Fruit fly (Drosophila melanogaster): ENCODE data around the gene pcx.

The pcx gene

dm6 chrX:2213759-2214406 lies 11.2 kb upstream of the pcx start, which contains the start of gene SmydA-8:
TSS of gene SmydA-8 (minus strand) at chrX:2213809.
- TF ChIP-seq fru (GFP tag; optimal IDR thresholded peaks at IDR 0.05) (no peak), pan (optimal IDR thresholded peaks at IDR 0.05) (no peak), Dfd (GFP tag; optimal IDR thresholded peaks at IDR 0.05) (no peak), Myc (optimal IDR thresholded peaks at IDR 0.05) (no peak), CrebA (GFP tag; optimal IDR thresholded peaks at IDR 0.05; ENCODE audit: borderline replicate concordance) (no peak), rgr (GFP tag; optimal IDR thresholded peaks at IDR 0.05) (no peak), CG9705 (GFP tag; optimal IDR thresholded peaks at IDR 0.05) (no peak), Abd-B (GFP tag; optimal IDR thresholded peaks at IDR 0.05) (no peak), Rel (GFP tag; optimal IDR thresholded peaks at IDR 0.05) (no peak), Rel (tag; optimal IDR thresholded peaks at IDR 0.05) (no peak), usp (GFP tag; optimal IDR thresholded peaks at IDR 0.05) (no peak), HLH106 (tag; optimal IDR thresholded peaks at IDR 0.05) (no peak), dsf (GFP tag; optimal IDR thresholded peaks at IDR 0.05; ENCODE audit: borderline replicate concordance) (no peak), sage (GFP tag; optimal IDR thresholded peaks at IDR 0.05) (no peak), OdsH (GFP tag; optimal IDR thresholded peaks at IDR 0.05) (no peak), psq (GFP tag; optimal IDR thresholded peaks at IDR 0.05) (no peak), tai (GFP tag; optimal IDR thresholded peaks at IDR 0.05) (no peak), dmrt93B (GFP tag; optimal IDR thresholded peaks at IDR 0.05) (no peak)

- TF ChIP-seq Sp1 (GFP tag; optimal IDR thresholded peaks at IDR 0.05) (no peak), Dfd (GFP tag; optimal IDR thresholded peaks at IDR 0.05) (no peak), br (GFP tag; optimal IDR thresholded peaks at IDR 0.05) (no peak), Mio (GFP tag; optimal IDR thresholded peaks at IDR 0.05) (no peak), usp (GFP tag; optimal IDR thresholded peaks at IDR 0.05) (no peak), dsf (GFP tag; optimal IDR thresholded peaks at IDR 0.05; ENCODE audit: borderline replicate concordance) (no peak), brk (GFP tag; optimal IDR thresholded peaks at IDR 0.05) (no peak)
Measured at dm6 chrX:2218455-2218854, 6.6 kb upstream of the pcx start.

- TF ChIP-seq Hr83 (GFP tag; optimal IDR thresholded peaks at IDR 0.05; ENCODE audit: poor library complexity, severe bottlenecking) (no peak), HLH106 (tag; optimal IDR thresholded peaks at IDR 0.05) (no peak)
Measured at dm6 chrX:2219246-2219645, 5.8 kb upstream of the pcx start.

dm6 chrX:2219899-2220298 lies 5.2 kb upstream of the pcx start:
- TF ChIP-seq dmrt93B (GFP tag; optimal IDR thresholded peaks at IDR 0.05) (no peak), CG9705 (GFP tag; optimal IDR thresholded peaks at IDR 0.05) (no peak), dl (GFP tag; optimal IDR thresholded peaks at IDR 0.05; ENCODE audit: insufficient read depth in 1 of 2, partially characterized antibody in 2 of 2) (no peak)

dm6 chrX:2221598-2221997 lies 3.5 kb upstream of the pcx start:
- TF ChIP-seq jim (GFP tag; optimal IDR thresholded peaks at IDR 0.05), result no peak
- no peak for TF ChIP-seq h (GFP tag; optimal IDR thresholded peaks at IDR 0.05)
- no peak for TF ChIP-seq br (GFP tag; optimal IDR thresholded peaks at IDR 0.05)
- TF ChIP-seq Rel (GFP tag; optimal IDR thresholded peaks at IDR 0.05), result no peak
- no peak for TF ChIP-seq Rel (tag; optimal IDR thresholded peaks at IDR 0.05)
- no peak for TF ChIP-seq foxo (GFP tag; optimal IDR thresholded peaks at IDR 0.05)
- TF ChIP-seq dl (GFP tag; optimal IDR thresholded peaks at IDR 0.05; ENCODE audit: insufficient read depth in 1 of 2, partially characterized antibody in 2 of 2), result no peak
- TF ChIP-seq Jra (GFP tag; optimal IDR thresholded peaks at IDR 0.05), result no peak
- TF ChIP-seq sv (GFP tag; optimal IDR thresholded peaks at IDR 0.05), result no peak
- no peak for TF ChIP-seq HLH106 (tag; optimal IDR thresholded peaks at IDR 0.05)
- TF ChIP-seq CG32264 (GFP tag; optimal IDR thresholded peaks at IDR 0.05), result no peak
- TF ChIP-seq pan (optimal IDR thresholded peaks at IDR 0.05), result no peak
- no peak for TF ChIP-seq brk (GFP tag; optimal IDR thresholded peaks at IDR 0.05)
- no peak for TF ChIP-seq Abd-B (GFP tag; optimal IDR thresholded peaks at IDR 0.05)
- no peak for TF ChIP-seq Hnf4 (GFP tag; optimal IDR thresholded peaks at IDR 0.05)
- no peak for TF ChIP-seq fru (GFP tag; optimal IDR thresholded peaks at IDR 0.05)
- no peak for TF ChIP-seq dsf (GFP tag; optimal IDR thresholded peaks at IDR 0.05; ENCODE audit: borderline replicate concordance)

Data from whole organism, wandering third instar larva.